Worm (Caenorhabditis elegans): ENCODE measurements around the gene T05G5.1.

ce11 chrIII:9697323-9697722 is 45.8 kb downstream of the T05G5.1 start:
- TF ChIP-seq unc-55 (GFP tag; optimal IDR thresholded peaks at IDR 0.05) (peak; percentile 48), lin-13 (GFP tag; optimal IDR thresholded peaks at IDR 0.05) (peak; percentile 12), ceh-82 (tag; optimal IDR thresholded peaks at IDR 0.05) (no peak), ZK546.5 (tag; optimal IDR thresholded peaks at IDR 0.05) (no peak), R02D3.7 (tag; optimal IDR thresholded peaks at IDR 0.05) (no peak), nhr-6 (tag; optimal IDR thresholded peaks at IDR 0.05) (no peak), blmp-1 (tag; optimal IDR thresholded peaks at IDR 0.05; ENCODE audit: insufficient read depth) (no peak), lin-39 (tag; optimal IDR thresholded peaks at IDR 0.05) (no peak), unc-62 (GFP tag; optimal IDR thresholded peaks at IDR 0.05) (no peak), ztf-11 (tag; optimal IDR thresholded peaks at IDR 0.05) (no peak), unc-39 (tag; optimal IDR thresholded peaks at IDR 0.05) (no peak)

All from whole organism, L2 larva.